Fruit fly (Drosophila melanogaster) whole organism, pupa: ENCODE results near the gene CG13733.
A peak's percentile ranks its signal among the peaks of the same experiment; 100 is the strongest.

ENCODE experiments used
- CG12605 ChIP-seq: fragments of 200-800 bp; sonication (Bioruptor generic); IDR thresholded peaks from 2 replicates; pipeline ENCODE4 v1.3.6; 2022; ENCODE audit warnings: missing biosample characterization, missing genetic modification characterization
- CG15710 ChIP-seq: fragments of 200-800 bp; sonication (Bioruptor generic); optimal IDR thresholded peaks from 2 replicates; lab custom pipeline; 2018; ENCODE audit warnings: missing biosample characterization, mild to moderate bottlenecking, missing genetic modification characterization, moderate library complexity
- CG4496 ChIP-seq: fragments of 200-800 bp; sonication (Bioruptor generic); IDR thresholded peaks from 3 replicates; pipeline ENCODE4 v1.3.6; 2022; ENCODE audit warnings: missing biosample characterization, missing genetic modification characterization
- CG8301 ChIP-seq: fragments of 200-800 bp; sonication (Bioruptor generic); optimal IDR thresholded peaks from 2 replicates; lab custom pipeline; 2018; ENCODE audit warnings: missing biosample characterization, mild to moderate bottlenecking, missing genetic modification characterization
- D1 ChIP-seq: fragments of 200-800 bp; sonication (Bioruptor generic); optimal IDR thresholded peaks from 2 replicates; lab custom pipeline; 2018; ENCODE audit warnings: missing biosample characterization, mild to moderate bottlenecking, missing genetic modification characterization, moderate library complexity
- EcR ChIP-seq: fragments of 200-800 bp; sonication (Bioruptor generic); optimal IDR thresholded peaks from 3 replicates; lab custom pipeline; 2019; ENCODE audit warnings: missing biosample characterization, missing genetic modification characterization, mild to moderate bottlenecking, moderate library complexity, missing genetic modification reagents
- Pif1A ChIP-seq: fragments of 200-800 bp; sonication (Bioruptor generic); optimal IDR thresholded peaks from 3 replicates; lab custom pipeline; 2016; ENCODE audit warnings: missing biosample characterization, missing genetic modification characterization
- Snoo ChIP-seq: fragments of 200-800 bp; sonication (Bioruptor generic); optimal IDR thresholded peaks from 3 replicates; lab custom pipeline; 2017; ENCODE audit warnings: missing biosample characterization, mild to moderate bottlenecking, missing genetic modification characterization, inconsistent platforms
- fd96Ca ChIP-seq: fragments of 200-800 bp; sonication (Bioruptor generic); IDR thresholded peaks from 3 replicates; pipeline ENCODE4 v1.3.6; 2022; ENCODE audit warnings: missing biosample characterization, missing genetic modification characterization
- gl ChIP-seq: fragments of 200-800 bp; sonication (Bioruptor generic); optimal IDR thresholded peaks from 2 replicates; lab custom pipeline; 2018; ENCODE audit warnings: missing biosample characterization, mild to moderate bottlenecking, missing genetic modification characterization

dm6 chr3L:17500315-17500985 lies 21.7 kb upstream of the CG13733 start:
- peak; percentile 5 for TF ChIP-seq gl (tag; lab: Kevin White, UChicago)
- TF ChIP-seq fd96Ca (GFP tag; lab: Robert Waterston, UW): peak; percentile 61; the same call in 1 of the 3 replicates
- peak; percentile 20 for TF ChIP-seq Pif1A
- peak; percentile 22 for TF ChIP-seq CG8301 (tag; lab: Kevin White, UChicago)
- no peak; the same call in none of the 2 replicates for TF ChIP-seq CG12605 (GFP tag; lab: Robert Waterston, UW)
- TF ChIP-seq D1 (tag; lab: Kevin White, UChicago): no peak
- peak; percentile 98 for TF ChIP-seq EcR (GFP tag; lab: Kevin White, UChicago)
- peak; percentile 44; the same call in 2 of the 3 replicates for TF ChIP-seq CG4496 (GFP tag; lab: Robert Waterston, UW)
- TF ChIP-seq CG15710 (tag; lab: Kevin White, UChicago): peak; percentile 24
- no peak for TF ChIP-seq Snoo
